Worm (Caenorhabditis elegans) whole organism, L2 larva: ENCODE measurements around the gene F46B3.23.

ENCODE experiments used
- alr-1 ChIP-seq: fragments of 150-350 bp; optimal IDR thresholded peaks from 2 replicates; lab custom pipeline; 2014; ENCODE audit warnings: missing biosample characterization, missing genetic modification characterization
- ceh-82 ChIP-seq: fragments of 150-350 bp; optimal IDR thresholded peaks from 2 replicates; lab custom pipeline; 2014; ENCODE audit warnings: missing biosample characterization, missing genetic modification characterization
- elt-3 ChIP-seq: sonication (generic microtip); optimal IDR thresholded peaks from 2 replicates; lab custom pipeline; 2017; ENCODE audit warnings: missing biosample characterization, missing genetic modification characterization
- fos-1 ChIP-seq: fragments of 150-350 bp; optimal IDR thresholded peaks from 2 replicates; lab custom pipeline; 2014; ENCODE audit warnings: missing biosample characterization, missing genetic modification characterization
- lin-11 ChIP-seq: fragments of 150-350 bp; sonication (generic microtip); optimal IDR thresholded peaks from 2 replicates; lab custom pipeline; 2014; ENCODE audit warnings: missing biosample characterization, missing genetic modification characterization, inconsistent platforms, mixed read lengths
- lsy-2 ChIP-seq, 2 experiments: fragments of 150-350 bp in 1 of 2; sonication (generic microtip) in 1 of 2; optimal IDR thresholded peaks; 2 replicates each; lab custom pipeline; 2014 to 2017; ENCODE audit warnings: missing biosample characterization in 2 of 2, missing genetic modification characterization in 2 of 2
- nhr-23 ChIP-seq: fragments of 150-350 bp; optimal IDR thresholded peaks from 2 replicates; lab custom pipeline; 2014; ENCODE audit warnings: missing biosample characterization, missing genetic modification reagents, missing genetic modification characterization
- sem-4 ChIP-seq: fragments of 150-350 bp; optimal IDR thresholded peaks from 2 replicates; lab custom pipeline; 2014; ENCODE audit warnings: missing biosample characterization, missing genetic modification reagents, missing genetic modification characterization
- skn-1 ChIP-seq: sonication (generic microtip); optimal IDR thresholded peaks from 2 replicates; lab custom pipeline; 2017; ENCODE audit warnings: missing biosample characterization, missing genetic modification characterization

DNA sequence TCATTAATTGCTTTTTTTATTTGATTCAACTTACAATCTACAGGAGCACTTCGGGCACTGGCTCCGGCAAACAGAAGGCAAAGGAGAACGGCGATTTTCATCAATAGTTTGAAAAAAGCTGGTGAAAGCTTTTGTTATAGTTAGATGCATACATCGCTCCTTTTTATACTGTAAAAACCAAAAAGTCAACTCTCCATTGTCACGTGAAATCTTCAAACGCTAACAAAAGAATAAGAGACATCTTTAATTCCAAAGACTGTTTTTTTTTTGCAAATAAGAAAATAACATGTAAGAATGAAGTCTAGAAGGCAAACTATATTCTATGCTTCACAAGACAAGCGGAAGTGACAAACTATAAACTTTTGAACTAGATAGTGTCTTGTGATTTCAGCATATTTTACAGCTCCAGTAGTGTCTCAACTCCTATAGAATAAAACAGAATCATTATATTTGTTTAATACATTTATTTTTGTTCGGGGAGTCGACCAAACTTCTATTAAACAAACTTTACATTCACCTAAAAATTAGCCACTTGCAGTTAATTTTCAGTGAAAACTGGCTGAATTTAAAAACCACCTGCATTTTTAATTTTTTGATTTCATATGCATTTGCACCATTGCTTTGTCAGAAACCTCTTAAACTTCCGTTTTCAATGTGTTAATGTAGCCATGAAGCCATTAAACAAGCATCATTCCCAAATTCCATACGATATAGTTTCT lies 19.7 kb upstream of the F46B3.23 start, which contains the start of the genes F46B3.9 and srz-18:
- TF ChIP-seq fos-1 (tag; lab: Kevin White, UChicago): no peak
- TF ChIP-seq nhr-23 (tag; lab: Kevin White, UChicago): no peak
- no peak for TF ChIP-seq elt-3 (tag; lab: Kevin White, UChicago)
- no peak for TF ChIP-seq alr-1 (tag; lab: Kevin White, UChicago)
- no peak for TF ChIP-seq lin-11 (tag; lab: Kevin White, UChicago)
- no peak for TF ChIP-seq skn-1 (tag; lab: Kevin White, UChicago)
- no peak for TF ChIP-seq lsy-2 (tag; optimal IDR thresholded peaks at IDR 0.05; lab: Kevin White, UChicago)
- TF ChIP-seq sem-4 (tag; lab: Kevin White, UChicago): no peak
- no peak for TF ChIP-seq ceh-82 (tag; lab: Kevin White, UChicago)
